Fruit fly (Drosophila melanogaster) whole organism, prepupa: ENCODE results near the gene CG12003.

ENCODE experiments used
- Blimp-1 ChIP-seq: fragments of 200-800 bp; sonication (Bioruptor generic); optimal IDR thresholded peaks from 3 replicates; lab custom pipeline; 2017; ENCODE audit warnings: missing biosample characterization, missing genetic modification characterization, mild to moderate bottlenecking, moderate library complexity, missing genetic modification reagents
- CG10631 ChIP-seq: fragments of 200-800 bp; sonication (Bioruptor generic); optimal IDR thresholded peaks from 2 replicates; lab custom pipeline; 2016; ENCODE audit warnings: missing biosample characterization, missing genetic modification characterization
- CG10669 ChIP-seq: fragments of 200-800 bp; sonication (Bioruptor generic); optimal IDR thresholded peaks from 3 replicates; lab custom pipeline; 2018; ENCODE audit warnings: missing biosample characterization, mild to moderate bottlenecking, missing genetic modification characterization, moderate library complexity
- CG11294 ChIP-seq: fragments of 200-800 bp; sonication (Bioruptor generic); IDR thresholded peaks from 2 replicates; pipeline ENCODE4 v1.3.6; 2022; ENCODE audit warnings: missing biosample characterization, missing genetic modification characterization
- CG11762 ChIP-seq: fragments of 200-800 bp; sonication (Bioruptor generic); optimal IDR thresholded peaks from 3 replicates; lab custom pipeline; 2016; ENCODE audit warnings: missing biosample characterization, missing genetic modification characterization; ENCODE audit not compliant: insufficient read depth
- CG15336 ChIP-seq: fragments of 200-800 bp; sonication (Bioruptor generic); IDR thresholded peaks from 2 replicates; pipeline ENCODE4 v1.3.6; 2022; ENCODE audit warnings: missing biosample characterization, missing genetic modification characterization
- CG1621 ChIP-seq: fragments of 200-800 bp; sonication (Bioruptor generic); optimal IDR thresholded peaks from 3 replicates; lab custom pipeline; 2018; ENCODE audit warnings: missing biosample characterization, mild to moderate bottlenecking, missing genetic modification characterization
- CG16779 ChIP-seq: fragments of 200-800 bp; sonication (Bioruptor generic); optimal IDR thresholded peaks from 3 replicates; lab custom pipeline; 2017; ENCODE audit warnings: missing biosample characterization, mild to moderate bottlenecking, missing genetic modification characterization
- CG32006 ChIP-seq: fragments of 200-800 bp; sonication (Bioruptor generic); optimal IDR thresholded peaks from 3 replicates; lab custom pipeline; 2017; ENCODE audit warnings: missing biosample characterization, mild to moderate bottlenecking, missing genetic modification characterization
- CG3919 ChIP-seq: fragments of 200-800 bp; sonication (Bioruptor generic); optimal IDR thresholded peaks from 3 replicates; lab custom pipeline; 2016; ENCODE audit warnings: missing biosample characterization, missing genetic modification characterization
- CG4318 ChIP-seq: fragments of 200-800 bp; sonication (Bioruptor generic); optimal IDR thresholded peaks from 3 replicates; lab custom pipeline; 2017; ENCODE audit warnings: missing biosample characterization, mild to moderate bottlenecking, missing genetic modification characterization
- CG6163 ChIP-seq: fragments of 200-800 bp; sonication (Bioruptor generic); IDR thresholded peaks from 3 replicates; pipeline ENCODE4 v1.3.6; 2022; ENCODE audit warnings: missing biosample characterization, missing genetic modification characterization
- CG6792 ChIP-seq: fragments of 200-800 bp; sonication (Bioruptor generic); optimal IDR thresholded peaks from 3 replicates; lab custom pipeline; 2016; ENCODE audit warnings: missing biosample characterization, missing genetic modification characterization
- CG6854 ChIP-seq: fragments of 200-800 bp; sonication (Bioruptor generic); optimal IDR thresholded peaks from 2 replicates; lab custom pipeline; 2017; ENCODE audit warnings: missing biosample characterization, mild to moderate bottlenecking, missing genetic modification characterization
- CG7368 ChIP-seq: fragments of 200-800 bp; sonication (Bioruptor generic); optimal IDR thresholded peaks from 3 replicates; lab custom pipeline; 2016; ENCODE audit warnings: missing biosample characterization, missing genetic modification characterization
- CG8632 ChIP-seq: fragments of 200-800 bp; sonication (Bioruptor generic); optimal IDR thresholded peaks from 3 replicates; lab custom pipeline; 2016; ENCODE audit warnings: missing biosample characterization, missing genetic modification characterization
- Eip75B ChIP-seq: fragments of 200-800 bp; sonication (Bioruptor generic); optimal IDR thresholded peaks from 3 replicates; lab custom pipeline; 2016; ENCODE audit warnings: missing biosample characterization, missing genetic modification characterization
- Eip78C ChIP-seq: fragments of 200-800 bp; sonication (Bioruptor generic); peaks from one replicate; lab custom pipeline; 2016; ENCODE audit warnings: missing biosample characterization, missing genetic modification characterization
- Eip93F ChIP-seq: fragments of 200-800 bp; sonication (Bioruptor generic); optimal IDR thresholded peaks from 2 replicates; lab custom pipeline; 2016; ENCODE audit warnings: missing biosample characterization, mild to moderate bottlenecking, missing genetic modification characterization
- Gug ChIP-seq: fragments of 200-800 bp; sonication (Bioruptor generic); IDR thresholded peaks from 2 replicates; pipeline ENCODE4 v1.3.6; 2022; ENCODE audit warnings: missing biosample characterization, missing genetic modification characterization
- Hr38 ChIP-seq: sonication (Bioruptor generic); optimal IDR thresholded peaks from 2 replicates; lab custom pipeline; 2016; ENCODE audit warnings: missing biosample characterization, missing genetic modification characterization
- Hr39 ChIP-seq: fragments of 200-800 bp; sonication (Bioruptor generic); optimal IDR thresholded peaks from 2 replicates; lab custom pipeline; 2016; ENCODE audit warnings: missing biosample characterization, missing genetic modification characterization
- Hr4 ChIP-seq: fragments of 200-800 bp; sonication (Bioruptor generic); optimal IDR thresholded peaks from 3 replicates; lab custom pipeline; 2016; ENCODE audit warnings: missing biosample characterization, missing genetic modification characterization
- Lpt ChIP-seq: fragments of 200-800 bp; sonication (Bioruptor generic); optimal IDR thresholded peaks from 3 replicates; lab custom pipeline; 2016; ENCODE audit warnings: missing biosample characterization, missing genetic modification characterization
- Met ChIP-seq: fragments of 200-800 bp; sonication (Bioruptor generic); optimal IDR thresholded peaks from 3 replicates; lab custom pipeline; 2016; ENCODE audit warnings: missing biosample characterization, missing genetic modification characterization
- OdsH ChIP-seq: fragments of 200-800 bp; sonication (Bioruptor generic); optimal IDR thresholded peaks from 3 replicates; lab custom pipeline; 2016; ENCODE audit warnings: missing biosample characterization, missing genetic modification characterization
- Smox ChIP-seq: fragments of 200-800 bp; sonication (Bioruptor generic); optimal IDR thresholded peaks from 3 replicates; lab custom pipeline; 2016; ENCODE audit warnings: missing biosample characterization, missing genetic modification characterization
- Sox15 ChIP-seq: fragments of 200-800 bp; sonication (Bioruptor generic); optimal IDR thresholded peaks from 3 replicates; lab custom pipeline; 2016; ENCODE audit warnings: missing biosample characterization, missing genetic modification characterization
- dac ChIP-seq: fragments of 200-800 bp; sonication (Bioruptor generic); optimal IDR thresholded peaks from 2 replicates; lab custom pipeline; 2017; ENCODE audit warnings: missing biosample characterization, mild to moderate bottlenecking, missing genetic modification characterization
- dsx ChIP-seq: fragments of 200-800 bp; optimal IDR thresholded peaks from 3 replicates; lab custom pipeline; 2019; ENCODE audit warnings: missing biosample characterization, mild to moderate bottlenecking, missing genetic modification characterization, moderate library complexity; ENCODE audit not compliant: poor library complexity, severe bottlenecking
- fd59A ChIP-seq: fragments of 200-800 bp; sonication (Bioruptor generic); optimal IDR thresholded peaks from 2 replicates; lab custom pipeline; 2017; ENCODE audit warnings: missing biosample characterization, mild to moderate bottlenecking, missing genetic modification characterization, missing genetic modification reagents
- fkh ChIP-seq: fragments of 200-800 bp; sonication (Bioruptor generic); optimal IDR thresholded peaks from 3 replicates; lab custom pipeline; 2017; ENCODE audit warnings: missing biosample characterization, mild to moderate bottlenecking, missing genetic modification characterization, moderate library complexity
- lz ChIP-seq: fragments of 200-800 bp; sonication (Bioruptor generic); optimal IDR thresholded peaks from 3 replicates; lab custom pipeline; 2016; ENCODE audit warnings: missing biosample characterization, missing genetic modification characterization
- net ChIP-seq: fragments of 200-800 bp; sonication (Bioruptor generic); optimal IDR thresholded peaks from 3 replicates; lab custom pipeline; 2016; ENCODE audit warnings: missing biosample characterization, missing genetic modification characterization
- salr ChIP-seq, 2 experiments: fragments of 200-800 bp; sonication (Bioruptor generic); optimal IDR thresholded peaks; 3 replicates each; lab custom pipeline; 2016 to 2018; ENCODE audit warnings: missing biosample characterization in 2 of 2, missing genetic modification characterization in 2 of 2, mild to moderate bottlenecking in 1 of 2
- spab ChIP-seq: fragments of 200-800 bp; sonication (Bioruptor generic); optimal IDR thresholded peaks from 2 replicates; lab custom pipeline; 2017; ENCODE audit warnings: missing biosample characterization, mild to moderate bottlenecking, missing genetic modification characterization, missing genetic modification reagents
- svp ChIP-seq: fragments of 200-800 bp; sonication (Bioruptor generic); peaks from one replicate; lab custom pipeline; 2016; ENCODE audit warnings: missing biosample characterization, missing genetic modification characterization
- topi ChIP-seq: fragments of 200-800 bp; sonication (Bioruptor generic); optimal IDR thresholded peaks from 3 replicates; lab custom pipeline; 2016; ENCODE audit warnings: missing biosample characterization, missing genetic modification characterization

The CG12003 gene

dm6 chr3L:1548345-1548970 lies 16.7 kb upstream of the CG12003 start (continued):
- TF ChIP-seq Gug (GFP tag; lab: Robert Waterston, UW) (no peak), CG32006 (GFP tag; lab: Kevin White, UChicago) (peak; percentile 41), topi (GFP tag; lab: Kevin White, UChicago) (peak; percentile 76), CG15336 (GFP tag; lab: Robert Waterston, UW) (no peak), Hr39 (GFP tag; lab: Kevin White, UChicago) (peak; percentile 81), Eip75B (GFP tag; lab: Kevin White, UChicago) (peak; percentile 43), spab (GFP tag; lab: Kevin White, UChicago) (no peak), CG10631 (no peak), OdsH (no peak), Sox15 (GFP tag; lab: Kevin White, UChicago) (peak; percentile 37), Met (GFP tag; lab: Kevin White, UChicago) (peak; percentile 79), dac (GFP tag; lab: Kevin White, UChicago) (no peak), CG4318 (no peak), CG6792 (GFP tag; lab: Kevin White, UChicago) (peak; percentile 56), Smox (GFP tag; lab: Kevin White, UChicago) (peak; percentile 72), dsx (no peak), Lpt (GFP tag; lab: Kevin White, UChicago) (no peak), CG10669 (no peak), CG8632 (GFP tag; lab: Kevin White, UChicago) (peak; percentile 32), Hr38 (GFP tag; lab: Kevin White, UChicago) (no peak), Blimp-1 (peak; percentile 52), salr (GFP tag; optimal IDR thresholded peaks at IDR 0.05; lab: Kevin White, UChicago) (no peak), CG11294 (GFP tag; lab: Robert Waterston, UW) (no peak), Eip93F (GFP tag; lab: Kevin White, UChicago) (peak; percentile 29), CG16779 (no peak), svp (GFP tag; lab: Kevin White, UChicago) (peak; percentile 95), CG3919 (GFP tag; lab: Kevin White, UChicago) (no peak)

- peak; percentile 46 for TF ChIP-seq fkh (GFP tag; lab: Kevin White, UChicago)
- TF ChIP-seq Hr4: peak; percentile 29
- peak; percentile 43 for TF ChIP-seq Eip78C (GFP tag; lab: Kevin White, UChicago)
- no peak for TF ChIP-seq CG7368 (GFP tag; lab: Kevin White, UChicago)
These were observed 16.0 kb upstream of the CG12003 start for dm6 chr3L:1549148-1549547.

- TF ChIP-seq net (GFP tag; lab: Kevin White, UChicago) (no peak), Eip93F (GFP tag; lab: Kevin White, UChicago) (no peak), CG10631 (no peak), CG6854 (GFP tag; lab: Kevin White, UChicago) (no peak), CG3919 (GFP tag; lab: Kevin White, UChicago) (no peak), svp (GFP tag; lab: Kevin White, UChicago) (peak; percentile 26), CG6163 (GFP tag; lab: Robert Waterston, UW) (peak; percentile 33; the same call in 1 of the 3 replicates), lz (no peak), spab (GFP tag; lab: Kevin White, UChicago) (no peak), CG11294 (GFP tag; lab: Robert Waterston, UW) (no peak), CG11762 (GFP tag; lab: Kevin White, UChicago) (no peak)
These were observed 15.5 kb upstream of the CG12003 start for dm6 chr3L:1549634-1550071.

dm6 chr3L:1550914-1551313 lies 14.3 kb upstream of the CG12003 start:
- TF ChIP-seq fd59A (GFP tag; lab: Kevin White, UChicago) (no peak), svp (GFP tag; lab: Kevin White, UChicago) (peak; percentile 65), CG1621 (tag; lab: Kevin White, UChicago) (no peak)
